Worm (Caenorhabditis elegans): ENCODE measurements around the gene C35D10.5.

DNA sequence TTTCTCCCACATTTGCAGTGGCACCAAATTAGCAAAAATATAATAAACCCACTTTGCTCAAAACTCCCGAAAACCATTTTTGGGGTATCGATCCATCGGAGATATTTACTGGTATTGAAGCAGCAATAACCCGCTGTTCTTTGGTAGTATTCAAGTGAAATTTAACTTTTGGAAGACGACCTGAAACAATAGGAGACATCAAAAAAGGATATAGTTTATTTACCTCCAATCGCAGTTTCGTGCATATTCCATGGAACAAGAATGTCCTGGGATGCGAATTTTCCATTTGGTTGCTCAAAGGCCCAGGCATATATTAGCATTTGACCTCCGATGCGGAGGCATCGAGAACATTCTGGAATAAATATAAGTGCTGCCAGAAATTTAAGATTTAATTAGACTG lies 11.2 kb downstream of the C35D10.5 start:
- TF ChIP-seq ztf-11 (tag; optimal IDR thresholded peaks at IDR 0.05) (no peak), pha-4 (tag; optimal IDR thresholded peaks at IDR 0.05) (no peak), elt-3 (tag; optimal IDR thresholded peaks at IDR 0.05) (no peak), sem-2 (GFP tag; optimal IDR thresholded peaks at IDR 0.05) (no peak), snpc-4 (tag; optimal IDR thresholded peaks at IDR 0.05) (no peak), blmp-1 (tag; optimal IDR thresholded peaks at IDR 0.05) (no peak)

Measured in whole organism, mixed stage, embryonic.